1 fruit fly cellular context compared by ENCODE assay signal in genomic region chr3R:24093430-24093829, dm6.
TF ChIP-seq lines count a peak whose summit lies in the region.

No protein-coding gene starts in this region.

TF ChIP-seq in whole organism, embryonic, 481 proteins besides CTCF, POLR2A, EP300 and RAD21 (continued from another document and continues in another):
- TF ChIP-seq Kr (GFP tag; optimal IDR thresholded peaks at IDR 0.05; lab: Kevin White, UChicago) (no peak), CG12659 (GFP tag; optimal IDR thresholded peaks at IDR 0.05; lab: Kevin White, UChicago) (peak; percentile 31), CG7556 (GFP tag; optimal IDR thresholded peaks at IDR 0.05; lab: Kevin White, UChicago) (peak; percentile 61), toy (GFP tag; IDR thresholded peaks at IDR 0.05; lab: Robert Waterston, UW) (no peak), CG9727 (GFP tag; optimal IDR thresholded peaks at IDR 0.05; lab: Kevin White, UChicago) (peak; percentile 22), CG10462 (GFP tag; optimal IDR thresholded peaks at IDR 0.05; lab: Kevin White, UChicago) (no peak), CG3163 (GFP tag; optimal IDR thresholded peaks at IDR 0.05; lab: Kevin White, UChicago) (no peak), CG8765 (GFP tag; IDR thresholded peaks at IDR 0.05; lab: Robert Waterston, UW) (no peak), fru (optimal IDR thresholded peaks at IDR 0.05; lab: Kevin White, UChicago) (no peak), CG3281 (GFP tag; optimal IDR thresholded peaks at IDR 0.05; lab: Kevin White, UChicago) (peak; percentile 14), Hmr (GFP tag; optimal IDR thresholded peaks at IDR 0.05; lab: Kevin White, UChicago) (peak; percentile 40), Fer1 (GFP tag; optimal IDR thresholded peaks at IDR 0.05; lab: Kevin White, UChicago) (peak; percentile 26), sna (GFP tag; IDR thresholded peaks at IDR 0.05; lab: Robert Waterston, UW; ENCODE audit: partially characterized antibody) (no peak), D19B (GFP tag; optimal IDR thresholded peaks at IDR 0.05; lab: Kevin White, UChicago) (no peak), CG3726 (GFP tag; IDR thresholded peaks at IDR 0.05; lab: Robert Waterston, UW) (no peak), CG12769 (tag; optimal IDR thresholded peaks at IDR 0.05; lab: Kevin White, UChicago) (no peak), sc (optimal IDR thresholded peaks at IDR 0.05; lab: Kevin White, UChicago) (no peak), sc (GFP tag; optimal IDR thresholded peaks at IDR 0.05; lab: Kevin White, UChicago) (no peak), insv (GFP tag; optimal IDR thresholded peaks at IDR 0.05; lab: Kevin White, UChicago) (no peak), odd (GFP tag; optimal IDR thresholded peaks at IDR 0.05; lab: Kevin White, UChicago) (peak; percentile 39), bsh (GFP tag; optimal IDR thresholded peaks at IDR 0.05; lab: Kevin White, UChicago) (no peak), CG6854 (GFP tag; optimal IDR thresholded peaks at IDR 0.05; lab: Kevin White, UChicago) (no peak), Gsc (GFP tag; IDR thresholded peaks at IDR 0.05; lab: Robert Waterston, UW) (no peak), Lhr (GFP tag; optimal IDR thresholded peaks at IDR 0.05; lab: Kevin White, UChicago) (no peak), BtbVII (GFP tag; optimal IDR thresholded peaks at IDR 0.05; lab: Kevin White, UChicago) (no peak), nau (GFP tag; optimal IDR thresholded peaks at IDR 0.05; lab: Kevin White, UChicago) (no peak), CG4730 (GFP tag; IDR thresholded peaks at IDR 0.05; lab: Robert Waterston, UW) (no peak), tio (GFP tag; optimal IDR thresholded peaks at IDR 0.05; lab: Kevin White, UChicago) (no peak), CG17568 (GFP tag; optimal IDR thresholded peaks at IDR 0.05; lab: Kevin White, UChicago) (no peak), CG14860 (GFP tag; IDR thresholded peaks at IDR 0.05; lab: Robert Waterston, UW; ENCODE audit: partially characterized antibody) (no peak), CG30020 (tag; optimal IDR thresholded peaks at IDR 0.05; lab: Kevin White, UChicago) (no peak), Myb (GFP tag; optimal IDR thresholded peaks at IDR 0.05; lab: Kevin White, UChicago) (no peak), emc (GFP tag; optimal IDR thresholded peaks at IDR 0.05; lab: Kevin White, UChicago) (no peak), cad (GFP tag; optimal IDR thresholded peaks at IDR 0.05; lab: Kevin White, UChicago) (no peak), CG18619 (GFP tag; optimal IDR thresholded peaks at IDR 0.05; lab: Kevin White, UChicago) (peak; percentile 36), jumu (GFP tag; optimal IDR thresholded peaks at IDR 0.05; lab: Kevin White, UChicago) (no peak), CG4424 (GFP tag; optimal IDR thresholded peaks at IDR 0.05; lab: Kevin White, UChicago) (no peak), CG31441 (GFP tag; IDR thresholded peaks at IDR 0.05; lab: Robert Waterston, UW) (peak; percentile 32; the same call in 1 of the 2 replicates), Meics (GFP tag; optimal IDR thresholded peaks at IDR 0.05; lab: Kevin White, UChicago) (peak; percentile 19), CG11085 (GFP tag; IDR thresholded peaks at IDR 0.05; lab: Robert Waterston, UW) (no peak), Drgx (GFP tag; IDR thresholded peaks at IDR 0.05; lab: Robert Waterston, UW) (no peak), sim (GFP tag; IDR thresholded peaks at IDR 0.05; lab: Robert Waterston, UW) (no peak), Rx (GFP tag; IDR thresholded peaks at IDR 0.05; lab: Robert Waterston, UW) (no peak), croc (GFP tag; conservative IDR thresholded peaks at IDR 0.05; lab: Robert Waterston, UW) (no peak), CG6765 (GFP tag; optimal IDR thresholded peaks at IDR 0.05; lab: Kevin White, UChicago) (no peak), CG17361 (GFP tag; IDR thresholded peaks at IDR 0.05; lab: Robert Waterston, UW) (peak; percentile 42; the same call in 1 of the 3 replicates), Dll (GFP tag; IDR thresholded peaks at IDR 0.05; lab: Robert Waterston, UW; ENCODE audit: partially characterized antibody) (no peak), zf30C (GFP tag; optimal IDR thresholded peaks at IDR 0.05; lab: Kevin White, UChicago) (peak; percentile 4), CG13424 (tag; optimal IDR thresholded peaks at IDR 0.05; lab: Kevin White, UChicago) (peak; percentile 43), dmrt99B (tag; optimal IDR thresholded peaks at IDR 0.05; lab: Kevin White, UChicago) (no peak), hb (GFP tag; IDR thresholded peaks at IDR 0.05; lab: Robert Waterston, UW; ENCODE audit: partially characterized antibody) (no peak), CG13287 (GFP tag; IDR thresholded peaks at IDR 0.05; lab: Robert Waterston, UW; ENCODE audit: partially characterized antibody) (no peak), CG3407 (GFP tag; optimal IDR thresholded peaks at IDR 0.05; lab: Kevin White, UChicago) (no peak), row (GFP tag; IDR thresholded peaks at IDR 0.05; lab: Robert Waterston, UW) (peak; percentile 26; the same call in 2 of the 3 replicates), hbn (GFP tag; IDR thresholded peaks at IDR 0.05; lab: Robert Waterston, UW; ENCODE audit: partially characterized antibody) (no peak), Sox102F (GFP tag; optimal IDR thresholded peaks at IDR 0.05; lab: Kevin White, UChicago) (peak; percentile 35), CG8388 (GFP tag; optimal IDR thresholded peaks at IDR 0.05; lab: Kevin White, UChicago) (no peak), fd3F (GFP tag; optimal IDR thresholded peaks at IDR 0.05; lab: Kevin White, UChicago) (peak; percentile 40), Rfx (GFP tag; IDR thresholded peaks at IDR 0.05; lab: Robert Waterston, UW) (peak; percentile 33; the same call in 1 of the 2 replicates), Usf (GFP tag; optimal IDR thresholded peaks at IDR 0.05; lab: Kevin White, UChicago) (no peak), bab2 (GFP tag; optimal IDR thresholded peaks at IDR 0.05; lab: Kevin White, UChicago) (no peak), Mad (GFP tag; optimal IDR thresholded peaks at IDR 0.05; lab: Kevin White, UChicago) (no peak), CG11723 (GFP tag; optimal IDR thresholded peaks at IDR 0.05; lab: Kevin White, UChicago) (no peak), CG2678 (tag; optimal IDR thresholded peaks at IDR 0.05; lab: Kevin White, UChicago) (peak; percentile 14), bigmax (GFP tag; optimal IDR thresholded peaks at IDR 0.05; lab: Kevin White, UChicago) (no peak), lab (GFP tag; optimal IDR thresholded peaks at IDR 0.05; lab: Kevin White, UChicago) (peak; percentile 16), Hr3 (GFP tag; optimal IDR thresholded peaks at IDR 0.05; lab: Kevin White, UChicago) (no peak), CG17385 (GFP tag; optimal IDR thresholded peaks at IDR 0.05; lab: Kevin White, UChicago) (peak; percentile 18), sug (tag; optimal IDR thresholded peaks at IDR 0.05; lab: Kevin White, UChicago) (no peak), schlank (tag; optimal IDR thresholded peaks at IDR 0.05; lab: Kevin White, UChicago) (no peak), Xbp1 (GFP tag; optimal IDR thresholded peaks at IDR 0.05; lab: Kevin White, UChicago) (peak; percentile 38), CG16813 (GFP tag; IDR thresholded peaks at IDR 0.05; lab: Robert Waterston, UW; ENCODE audit: partially characterized antibody) (no peak), prd (optimal IDR thresholded peaks at IDR 0.05; lab: Kevin White, UChicago) (no peak), prd (GFP tag; IDR thresholded peaks at IDR 0.05; lab: Robert Waterston, UW) (no peak), Hr51 (GFP tag; optimal IDR thresholded peaks at IDR 0.05; lab: Kevin White, UChicago) (peak in 1 of 2 experiments; percentile 52), gem (tag; optimal IDR thresholded peaks at IDR 0.05; lab: Kevin White, UChicago) (peak; percentile 58), Atf6 (GFP tag; IDR thresholded peaks at IDR 0.05; lab: Robert Waterston, UW) (no peak), usp (GFP tag; optimal IDR thresholded peaks at IDR 0.05; lab: Kevin White, UChicago) (no peak), Fer2 (tag; optimal IDR thresholded peaks at IDR 0.05; lab: Kevin White, UChicago) (no peak), CG18599 (GFP tag; optimal IDR thresholded peaks at IDR 0.05; lab: Kevin White, UChicago) (peak; percentile 26), CG1792 (GFP tag; optimal IDR thresholded peaks at IDR 0.05; lab: Kevin White, UChicago) (no peak), CG17359 (tag; optimal IDR thresholded peaks at IDR 0.05; lab: Kevin White, UChicago) (no peak), Ada2b (GFP tag; IDR thresholded peaks at IDR 0.05; lab: Robert Waterston, UW) (no peak), E2f2 (GFP tag; IDR thresholded peaks at IDR 0.05; lab: Robert Waterston, UW) (no peak), onecut (GFP tag; IDR thresholded peaks at IDR 0.05; lab: Robert Waterston, UW) (no peak), Dp (GFP tag; optimal IDR thresholded peaks at IDR 0.05; lab: Kevin White, UChicago) (no peak), CG10543 (GFP tag; optimal IDR thresholded peaks at IDR 0.05; lab: Kevin White, UChicago) (no peak), gce (GFP tag; IDR thresholded peaks at IDR 0.05; lab: Robert Waterston, UW) (no peak), esg (GFP tag; conservative IDR thresholded peaks at IDR 0.05; lab: Robert Waterston, UW) (no peak), CG2129 (GFP tag; IDR thresholded peaks at IDR 0.05; lab: Robert Waterston, UW; ENCODE audit: partially characterized antibody) (no peak), ase (GFP tag; IDR thresholded peaks at IDR 0.05; lab: Robert Waterston, UW) (no peak), CG12071 (GFP tag; optimal IDR thresholded peaks at IDR 0.05; lab: Kevin White, UChicago) (no peak), CG7357 (GFP tag; IDR thresholded peaks at IDR 0.05; lab: Robert Waterston, UW) (no peak), chn (GFP tag; optimal IDR thresholded peaks at IDR 0.05; lab: Kevin White, UChicago) (no peak), wdn (GFP tag; IDR thresholded peaks at IDR 0.05; lab: Robert Waterston, UW) (no peak), gfzf (GFP tag; optimal IDR thresholded peaks at IDR 0.05; lab: Kevin White, UChicago) (no peak), Aef1 (GFP tag; IDR thresholded peaks at IDR 0.05; lab: Robert Waterston, UW) (no peak), luna (GFP tag; optimal IDR thresholded peaks at IDR 0.05; lab: Kevin White, UChicago) (no peak), NC2β (GFP tag; optimal IDR thresholded peaks at IDR 0.05; lab: Kevin White, UChicago) (no peak), fd96Cb (tag; optimal IDR thresholded peaks at IDR 0.05; lab: Kevin White, UChicago) (no peak), CG3847 (GFP tag; IDR thresholded peaks at IDR 0.05; lab: Robert Waterston, UW) (peak; percentile 20; the same call in 1 of the 2 replicates), CG15269 (tag; optimal IDR thresholded peaks at IDR 0.05; lab: Kevin White, UChicago) (peak; percentile 62), CG12104 (GFP tag; optimal IDR thresholded peaks at IDR 0.05; lab: Kevin White, UChicago) (peak; percentile 7), CG43689 (GFP tag; IDR thresholded peaks at IDR 0.05; lab: Robert Waterston, UW) (no peak), Pdp1 (GFP tag; optimal IDR thresholded peaks at IDR 0.05; lab: Kevin White, UChicago) (peak in 1 of 2 experiments; percentile 16), CoRest (tag; optimal IDR thresholded peaks at IDR 0.05; lab: Kevin White, UChicago) (peak; percentile 49), ems (GFP tag; optimal IDR thresholded peaks at IDR 0.05; lab: Kevin White, UChicago) (no peak), Hand (GFP tag; optimal IDR thresholded peaks at IDR 0.05; lab: Kevin White, UChicago) (peak; percentile 38), tup (GFP tag; optimal IDR thresholded peaks at IDR 0.05; lab: Kevin White, UChicago) (no peak), Hey (tag; optimal IDR thresholded peaks at IDR 0.05; lab: Kevin White, UChicago) (no peak), dm (GFP tag; optimal IDR thresholded peaks at IDR 0.05; lab: Kevin White, UChicago) (no peak), nmo (GFP tag; optimal IDR thresholded peaks at IDR 0.05; lab: Kevin White, UChicago) (peak; percentile 6), CG9932 (GFP tag; IDR thresholded peaks at IDR 0.05; lab: Robert Waterston, UW) (no peak), CG7839 (tag; optimal IDR thresholded peaks at IDR 0.05; lab: Kevin White, UChicago) (peak; percentile 43), Asciz (GFP tag; optimal IDR thresholded peaks at IDR 0.05; lab: Kevin White, UChicago) (peak; percentile 8), Poxn (GFP tag; IDR thresholded peaks at IDR 0.05; lab: Robert Waterston, UW) (no peak), CG4820 (GFP tag; optimal IDR thresholded peaks at IDR 0.05; lab: Kevin White, UChicago) (no peak), dati (GFP tag; IDR thresholded peaks at IDR 0.05; lab: Robert Waterston, UW) (no peak), lov (optimal IDR thresholded peaks at IDR 0.05; lab: Kevin White, UChicago) (no peak), lov (GFP tag; IDR thresholded peaks at IDR 0.05; lab: Robert Waterston, UW) (no peak), CG17612 (GFP tag; IDR thresholded peaks at IDR 0.05; lab: Robert Waterston, UW) (no peak), Ets97D (GFP tag; optimal IDR thresholded peaks at IDR 0.05; lab: Kevin White, UChicago) (no peak), CG3838 (GFP tag; optimal IDR thresholded peaks at IDR 0.05; lab: Kevin White, UChicago) (no peak), Dip2 (GFP tag; IDR thresholded peaks at IDR 0.05; lab: Robert Waterston, UW) (no peak), Optix (GFP tag; IDR thresholded peaks at IDR 0.05; lab: Robert Waterston, UW) (no peak), CG3995 (GFP tag; optimal IDR thresholded peaks at IDR 0.05; lab: Kevin White, UChicago) (no peak), ap (GFP tag; IDR thresholded peaks at IDR 0.05; lab: Robert Waterston, UW) (no peak), CG12942 (GFP tag; optimal IDR thresholded peaks at IDR 0.05; lab: Kevin White, UChicago) (no peak), slbo (GFP tag; IDR thresholded peaks at IDR 0.05; lab: Robert Waterston, UW) (peak; percentile 32; the same call in 1 of the 2 replicates), Oli (tag; optimal IDR thresholded peaks at IDR 0.05; lab: Kevin White, UChicago) (peak; percentile 38), CG33557 (GFP tag; optimal IDR thresholded peaks at IDR 0.05; lab: Kevin White, UChicago) (no peak), CG2889 (GFP tag; IDR thresholded peaks at IDR 0.05; lab: Robert Waterston, UW) (no peak), CG32772 (GFP tag; IDR thresholded peaks at IDR 0.05; lab: Robert Waterston, UW) (no peak), run (tag; optimal IDR thresholded peaks at IDR 0.05; lab: Kevin White, UChicago) (no peak), HLH54F (GFP tag; optimal IDR thresholded peaks at IDR 0.05; lab: Kevin White, UChicago) (no peak), CG18262 (tag; optimal IDR thresholded peaks at IDR 0.05; lab: Kevin White, UChicago) (peak; percentile 1), CG8924 (tag; optimal IDR thresholded peaks at IDR 0.05; lab: Kevin White, UChicago) (peak; percentile 31), CG15011 (GFP tag; optimal IDR thresholded peaks at IDR 0.05; lab: Kevin White, UChicago) (no peak)
